Worm (Caenorhabditis elegans) whole organism, L4/young adult: Measurements from ENCODE around the gene ZC449.4.

Experiments used
- W03F9.2 ChIP-seq: fragments of 150-350 bp; optimal IDR thresholded peaks from 2 replicates; lab custom pipeline; 2014; ENCODE audit warnings: missing biosample characterization, missing genetic modification characterization
- dao-5 ChIP-seq: sonication (generic microtip); optimal IDR thresholded peaks from 2 replicates; lab custom pipeline; 2016; ENCODE audit warnings: missing genotype, missing genetic modification characterization, moderate library complexity, missing compliant biosample characterization
- him-1 ChIP-seq: sonication (generic microtip); optimal IDR thresholded peaks from 2 replicates; lab custom pipeline; 2016; ENCODE audit warnings: missing genotype, missing genetic modification reagents, missing genetic modification characterization, missing compliant biosample characterization

DNA sequence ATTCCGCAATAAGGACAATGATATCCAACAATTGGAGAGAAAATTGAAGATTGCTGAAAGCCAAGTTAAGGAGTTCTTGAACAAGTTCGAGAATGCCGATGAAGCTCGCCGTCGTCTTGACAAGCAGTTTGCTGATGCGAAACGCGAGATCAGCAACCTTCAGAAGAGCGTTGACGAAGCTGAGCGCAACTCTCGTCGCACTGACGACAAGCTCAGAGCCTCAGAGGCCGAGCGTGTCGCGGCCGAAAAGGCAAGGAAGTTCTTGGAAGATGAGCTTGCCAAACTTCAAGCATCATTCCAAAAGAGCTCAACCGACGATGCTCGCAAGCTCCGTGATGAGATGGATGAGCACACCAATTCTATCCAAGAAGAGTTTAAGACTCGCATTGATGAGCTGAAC is 47.4 kb downstream of the ZC449.4 start:
- TF ChIP-seq W03F9.2 (tag; lab: Kevin White, UChicago) (no peak), him-1 (no peak), dao-5 (tag; lab: Kevin White, UChicago) (no peak)
